Fruit fly (Drosophila melanogaster) whole organism, wandering third instar larva: ENCODE data around the gene Pif1A.

Source experiments
- Abd-B ChIP-seq: fragments of >200 bp; optimal IDR thresholded peaks from 2 replicates; lab custom pipeline; 2017; ENCODE audit warnings: missing biosample characterization, missing genetic modification characterization
- Sp1 ChIP-seq: fragments of 200-800 bp; sonication (Bioruptor generic); optimal IDR thresholded peaks from 3 replicates; lab custom pipeline; 2019; ENCODE audit warnings: missing biosample characterization, mild to moderate bottlenecking, missing genetic modification characterization, moderate library complexity
- jim ChIP-seq: fragments of 175-275, 200-325 bp; sonication (Bioruptor generic); optimal IDR thresholded peaks from 2 replicates; lab custom pipeline; 2016; ENCODE audit warnings: missing biosample characterization, mild to moderate bottlenecking, missing genetic modification characterization
- lola ChIP-seq: fragments of >200 bp; optimal IDR thresholded peaks from 2 replicates; lab custom pipeline; 2017; ENCODE audit warnings: missing biosample characterization, missing genetic modification characterization
- pan ChIP-seq: fragments of >200 bp; optimal IDR thresholded peaks from 2 replicates; lab custom pipeline; 2017
- usp ChIP-seq: fragments of >200 bp; optimal IDR thresholded peaks from 2 replicates; lab custom pipeline; 2017; ENCODE audit warnings: missing biosample characterization, missing genetic modification characterization

dm6 chr3R:8841533-8841932 lies 40.6 kb upstream of the Pif1A start:
- TF ChIP-seq jim (no peak), Sp1 (GFP tag; lab: Kevin White, UChicago) (no peak), pan (lab: Kevin White, UChicago) (no peak), lola (GFP tag; lab: Kevin White, UChicago) (no peak), Abd-B (GFP tag; lab: Kevin White, UChicago) (no peak), usp (GFP tag; lab: Kevin White, UChicago) (no peak)
